Fruit fly (Drosophila melanogaster) whole organism, embryonic: ENCODE results near the gene Eip75B.
A peak's percentile ranks its signal among the peaks of the same experiment; 100 is the strongest.

Source experiments
- Awh ChIP-seq: fragments of 200-800 bp; sonication (Bioruptor generic); IDR thresholded peaks from 2 replicates; pipeline ENCODE4, ENCODE4 v1.3.6; 2022; ENCODE audit warnings: missing biosample characterization, missing genetic modification characterization
- Bteb2 ChIP-seq: fragments of 200-800 bp; sonication (Bioruptor generic); optimal IDR thresholded peaks from 2 replicates; lab custom pipeline; 2016; ENCODE audit warnings: missing biosample characterization, missing genetic modification characterization
- CG10274 ChIP-seq: fragments of 200-800 bp; sonication (Bioruptor generic); optimal IDR thresholded peaks from 3 replicates; lab custom pipeline; 2017; ENCODE audit warnings: missing biosample characterization, mild to moderate bottlenecking, missing genetic modification characterization
- CG10366 ChIP-seq: fragments of 200-800 bp; sonication (Bioruptor generic); IDR thresholded peaks from 2 replicates; pipeline ENCODE4 v1.3.6; 2022; ENCODE audit warnings: missing biosample characterization, missing genetic modification characterization
- CG11696 ChIP-seq: fragments of 200-800 bp; sonication (Bioruptor generic); IDR thresholded peaks from 2 replicates; pipeline ENCODE4 v1.3.6; 2022; ENCODE audit warnings: missing biosample characterization, missing genetic modification characterization
- CG12155 ChIP-seq: fragments of 200-800 bp; sonication (Bioruptor generic); optimal IDR thresholded peaks from 3 replicates; lab custom pipeline; 2016; ENCODE audit warnings: missing biosample characterization, missing genetic modification characterization
- CG1233 ChIP-seq: fragments of 200-800 bp; sonication (Bioruptor generic); optimal IDR thresholded peaks from 4 replicates; lab custom pipeline; 2018; ENCODE audit warnings: missing biosample characterization, mild to moderate bottlenecking, missing genetic modification characterization
- CG12942 ChIP-seq: fragments of 200-800 bp; sonication (Bioruptor generic); optimal IDR thresholded peaks from 3 replicates; lab custom pipeline; 2016; ENCODE audit warnings: missing biosample characterization, missing genetic modification characterization
- CG14860 ChIP-seq: fragments of 200-800 bp; sonication (Bioruptor generic); IDR thresholded peaks from 3 replicates; pipeline ENCODE4 v1.3.6; 2022; ENCODE audit warnings: missing biosample characterization, missing genetic modification characterization; ENCODE audit not compliant: partially characterized antibody
- CG1529 ChIP-seq: fragments of 200-800 bp; sonication (Bioruptor generic); optimal IDR thresholded peaks from 3 replicates; lab custom pipeline; 2018; ENCODE audit warnings: missing biosample characterization, missing genetic modification characterization
- CG1647 ChIP-seq: fragments of 200-800 bp; sonication (Bioruptor generic); optimal IDR thresholded peaks from 3 replicates; lab custom pipeline; 2016; ENCODE audit warnings: missing biosample characterization, missing genetic modification characterization
- CG17829 ChIP-seq: fragments of 200-800 bp; optimal IDR thresholded peaks from 2 replicates; lab custom pipeline; 2019; ENCODE audit warnings: missing biosample characterization, mild to moderate bottlenecking, missing genetic modification characterization, moderate library complexity
- CG2202 ChIP-seq: fragments of 200-800 bp; sonication (Bioruptor generic); optimal IDR thresholded peaks from 2 replicates; lab custom pipeline; 2018; ENCODE audit warnings: missing biosample characterization, mild to moderate bottlenecking, missing genetic modification characterization
- CG30020 ChIP-seq: fragments of 200-800 bp; optimal IDR thresholded peaks from 2 replicates; lab custom pipeline; 2019; ENCODE audit warnings: missing biosample characterization, mild to moderate bottlenecking, missing genetic modification characterization, moderate library complexity
- CG30403 ChIP-seq: fragments of 200-800 bp; sonication (Bioruptor generic); optimal IDR thresholded peaks from 3 replicates; lab custom pipeline; 2016; ENCODE audit warnings: missing biosample characterization, missing genetic modification characterization
- CG4854 ChIP-seq: fragments of 200-800 bp; sonication (Bioruptor generic); optimal IDR thresholded peaks from 2 replicates; lab custom pipeline; 2016; ENCODE audit warnings: missing biosample characterization, missing genetic modification characterization, inconsistent platforms
- CG9932 ChIP-seq: fragments of 200-800 bp; sonication (Bioruptor generic); IDR thresholded peaks from 2 replicates; pipeline ENCODE4 v1.3.6; 2022; ENCODE audit warnings: missing biosample characterization, missing genetic modification characterization
- CkIIα-i1 ChIP-seq: fragments of 200-800 bp; sonication (Bioruptor generic); IDR thresholded peaks from 2 replicates; pipeline ENCODE4 v1.3.6; 2022; ENCODE audit warnings: missing biosample characterization, missing genetic modification characterization
- CrebB ChIP-seq: fragments of 200-800 bp; sonication (Bioruptor generic); optimal IDR thresholded peaks from 3 replicates; lab custom pipeline; 2018; ENCODE audit warnings: missing biosample characterization, mild to moderate bottlenecking, missing genetic modification characterization
- Dref ChIP-seq: fragments of 200-800 bp; sonication (Bioruptor generic); IDR thresholded peaks from 2 replicates; pipeline ENCODE4 v1.3.6; 2022; ENCODE audit warnings: missing biosample characterization, missing genetic modification characterization
- Gsc ChIP-seq: fragments of 200-800 bp; sonication (Bioruptor generic); IDR thresholded peaks from 2 replicates; pipeline ENCODE4 v1.3.6; 2022; ENCODE audit warnings: missing biosample characterization, missing genetic modification characterization
- Gug ChIP-seq: fragments of 200-800 bp; sonication (Bioruptor generic); IDR thresholded peaks from 4 replicates; pipeline ENCODE4 v1.3.6; 2022; ENCODE audit warnings: missing biosample characterization, missing genetic modification characterization
- H15 ChIP-seq: fragments of 200-800 bp; sonication (Bioruptor generic); IDR thresholded peaks from 3 replicates; pipeline ENCODE4 v1.3.6; 2022; ENCODE audit warnings: missing biosample characterization, missing genetic modification characterization
- HHEX ChIP-seq: fragments of 200-800 bp; sonication (Bioruptor generic); optimal IDR thresholded peaks from 3 replicates; lab custom pipeline; 2017; ENCODE audit warnings: missing biosample characterization, mild to moderate bottlenecking, missing genetic modification characterization, missing genetic modification reagents
- HLH54F ChIP-seq: fragments of 200-800 bp; sonication (Bioruptor generic); optimal IDR thresholded peaks from 3 replicates; lab custom pipeline; 2016; ENCODE audit warnings: missing biosample characterization, missing genetic modification characterization
- Hr39 ChIP-seq: fragments of >200 bp; optimal IDR thresholded peaks from 2 replicates; lab custom pipeline; 2017
- Mes4 ChIP-seq: fragments of 200-800 bp; sonication (Bioruptor generic); optimal IDR thresholded peaks from 2 replicates; lab custom pipeline; 2016; ENCODE audit warnings: missing biosample characterization, missing genetic modification characterization
- TFAM ChIP-seq: fragments of 200-800 bp; sonication (Bioruptor generic); optimal IDR thresholded peaks from 2 replicates; lab custom pipeline; 2017; ENCODE audit warnings: missing biosample characterization, missing genetic modification characterization, inconsistent platforms
- Xrp1 ChIP-seq: fragments of 200-800 bp; sonication (Bioruptor generic); IDR thresholded peaks from 2 replicates; pipeline ENCODE4 v1.3.6; 2022; ENCODE audit warnings: missing biosample characterization, missing genetic modification characterization
- ab ChIP-seq: fragments of 200-800 bp; sonication (Bioruptor generic); optimal IDR thresholded peaks from 2 replicates; lab custom pipeline; 2016; ENCODE audit warnings: missing biosample characterization, missing genetic modification characterization
- abd-A ChIP-seq: fragments of 200-800 bp; sonication (Bioruptor generic); optimal IDR thresholded peaks from 3 replicates; lab custom pipeline; 2019; ENCODE audit warnings: missing biosample characterization, mild to moderate bottlenecking, missing genetic modification characterization, moderate library complexity
- da ChIP-seq: fragments of 200-800 bp; sonication (Bioruptor generic); optimal IDR thresholded peaks from 2 replicates; lab custom pipeline; 2016; ENCODE audit warnings: missing biosample characterization, missing genetic modification characterization
- danr ChIP-seq: fragments of 200-800 bp; sonication (Bioruptor generic); IDR thresholded peaks from 2 replicates; pipeline ENCODE4 v1.3.6; 2022; ENCODE audit warnings: missing biosample characterization, missing genetic modification characterization
- fru ChIP-seq: fragments of >200 bp; optimal IDR thresholded peaks from 2 replicates; lab custom pipeline; 2017
- fu2 ChIP-seq: fragments of 200-800 bp; sonication (Bioruptor generic); optimal IDR thresholded peaks from 2 replicates; lab custom pipeline; 2016; ENCODE audit warnings: missing biosample characterization, missing genetic modification characterization
- gsb ChIP-seq: fragments of 200-800 bp; sonication (Bioruptor generic); IDR thresholded peaks from 2 replicates; pipeline ENCODE4 v1.3.6; 2022; ENCODE audit warnings: missing biosample characterization, missing genetic modification characterization
- lbe ChIP-seq: fragments of 200-800 bp; sonication (Bioruptor generic); optimal IDR thresholded peaks from 2 replicates; lab custom pipeline; 2016; ENCODE audit warnings: missing biosample characterization, mild to moderate bottlenecking, missing genetic modification characterization
- lola ChIP-seq, 3 experiments: fragments of >200 bp in 2 of 3; fragments of 200-800 bp in 1 of 3; sonication (Bioruptor generic) in 1 of 3; optimal IDR thresholded peaks; 2 replicates each; lab custom pipeline; 2017 to 2019; ENCODE audit warnings: missing biosample characterization in 3 of 3, missing genetic modification characterization in 3 of 3, mild to moderate bottlenecking in 1 of 3, moderate library complexity in 1 of 3
- mirr ChIP-seq: fragments of 200-800 bp; sonication (Bioruptor generic); optimal IDR thresholded peaks from 3 replicates; lab custom pipeline; 2018; ENCODE audit warnings: missing biosample characterization, mild to moderate bottlenecking, missing genetic modification characterization
- pan ChIP-seq, 4 experiments: fragments of >200 bp in 3 of 4; fragments of 200-800 bp in 1 of 4; sonication (Bioruptor generic) in 1 of 4; optimal IDR thresholded peaks in 3 of 4; IDR thresholded peaks in 1 of 4; 2 replicates each; pipeline versions ENCODE4 v1.3.6 to Lab custom; 2017 to 2022; ENCODE audit warnings: missing biosample characterization in 2 of 4, missing genetic modification characterization in 2 of 4, mixed read lengths in 1 of 4
- pho ChIP-seq: fragments of 200-800 bp; sonication (Bioruptor generic); optimal IDR thresholded peaks from 2 replicates; lab custom pipeline; 2016; ENCODE audit warnings: missing biosample characterization, missing genetic modification characterization
- pita ChIP-seq: fragments of 200-800 bp; sonication (Bioruptor generic); optimal IDR thresholded peaks from 2 replicates; lab custom pipeline; 2017; ENCODE audit warnings: missing biosample characterization, mild to moderate bottlenecking, missing genetic modification characterization
- salm ChIP-seq: fragments of 200-800 bp; sonication (Bioruptor generic); optimal IDR thresholded peaks from 2 replicates; lab custom pipeline; 2018; ENCODE audit warnings: missing biosample characterization, mild to moderate bottlenecking, missing genetic modification characterization
- sens ChIP-seq: fragments of 200-800 bp; sonication (Bioruptor generic); peaks from one replicate; lab custom pipeline; 2016; ENCODE audit warnings: missing biosample characterization, missing genetic modification characterization
- sima ChIP-seq: fragments of 200-800 bp; sonication (Bioruptor generic); optimal IDR thresholded peaks from 2 replicates; lab custom pipeline; 2016; ENCODE audit warnings: missing biosample characterization, missing genetic modification characterization
- sisA ChIP-seq: fragments of 200-800 bp; sonication (Bioruptor generic); IDR thresholded peaks from 2 replicates; pipeline ENCODE4 v1.3.6; 2022; ENCODE audit warnings: missing biosample characterization, missing genetic modification characterization
- sna ChIP-seq: fragments of 200-800 bp; sonication (Bioruptor generic); IDR thresholded peaks from 2 replicates; pipeline ENCODE4 v1.3.6; 2022; ENCODE audit warnings: missing biosample characterization, missing genetic modification characterization; ENCODE audit not compliant: partially characterized antibody
- tna ChIP-seq: fragments of 200-800 bp; sonication (Bioruptor generic); IDR thresholded peaks from 2 replicates; pipeline ENCODE4 v1.3.6; 2022; ENCODE audit warnings: missing biosample characterization, missing genetic modification characterization; ENCODE audit not compliant: partially characterized antibody
- twi ChIP-seq: fragments of 200-800 bp; optimal IDR thresholded peaks from 2 replicates; lab custom pipeline; 2019; ENCODE audit warnings: missing biosample characterization, mild to moderate bottlenecking, missing genetic modification characterization, moderate library complexity
- vvl ChIP-seq: fragments of 200-800 bp; sonication (Bioruptor generic); IDR thresholded peaks from 2 replicates; pipeline ENCODE4 v1.3.6; 2022; ENCODE audit warnings: missing biosample characterization, missing genetic modification characterization

The Eip75B gene

DNA sequence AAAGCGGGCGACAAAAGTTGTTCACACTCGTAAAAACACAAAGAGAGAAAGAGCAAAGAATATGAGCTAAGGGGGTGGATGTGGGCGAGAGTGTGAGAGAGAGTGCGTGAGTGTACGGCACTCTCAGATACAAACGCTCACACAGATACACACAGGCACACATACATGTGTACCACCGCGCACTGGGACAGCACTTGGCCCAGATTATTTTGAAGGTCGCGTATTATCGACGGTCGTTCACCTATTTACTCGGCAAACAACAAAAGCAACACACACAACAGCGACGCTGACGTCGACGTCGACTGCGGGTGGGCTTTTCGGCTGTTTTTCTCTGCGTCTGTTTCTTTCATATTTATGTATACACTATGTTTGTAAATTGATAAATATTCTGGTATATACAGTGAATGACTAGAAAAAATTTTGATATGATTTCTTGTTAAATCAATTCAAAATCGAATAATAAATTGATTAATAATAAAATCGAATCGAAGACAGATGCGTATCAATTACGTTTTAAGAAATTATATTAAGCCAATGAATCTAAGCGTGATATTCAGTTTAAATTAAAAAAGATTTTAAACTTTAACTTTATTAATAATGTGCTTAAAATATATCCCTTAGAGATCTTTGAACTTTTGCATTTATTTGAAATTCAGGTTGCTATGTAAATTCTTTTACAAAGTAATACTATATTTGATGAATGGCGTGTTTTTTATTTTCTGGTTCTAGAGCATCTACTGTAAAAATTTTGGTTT, 34.8 kb downstream of the Eip75B start (continued):
- TF ChIP-seq lola (GFP tag; optimal IDR thresholded peaks at IDR 0.05; lab: Kevin White, UChicago) (peak in 1 of 3 experiments; percentile 55), CG12155 (peak; percentile 33), sima (GFP tag; lab: Kevin White, UChicago) (peak; percentile 45), tna (GFP tag; lab: Robert Waterston, UW) (no peak), danr (GFP tag; lab: Robert Waterston, UW) (no peak; the same call in 1 of the 2 replicates), sisA (GFP tag; lab: Robert Waterston, UW) (no peak), CG30403 (GFP tag; lab: Kevin White, UChicago) (peak; percentile 54), sens (GFP tag; lab: Kevin White, UChicago) (peak; percentile 94), CG11696 (GFP tag; lab: Robert Waterston, UW) (peak; percentile 60), CG30020 (tag; lab: Kevin White, UChicago) (no peak), fu2 (GFP tag; lab: Kevin White, UChicago) (no peak), pho (peak; percentile 11), HHEX (GFP tag; lab: Kevin White, UChicago) (peak; percentile 84), salm (tag; lab: Kevin White, UChicago) (peak; percentile 65), gsb (GFP tag; lab: Robert Waterston, UW) (no peak; the same call in 1 of the 2 replicates), sna (peak; percentile 37; the same call in 1 of the 2 replicates), abd-A (peak; percentile 96), lbe (GFP tag; lab: Kevin White, UChicago) (peak; percentile 46), Hr39 (lab: Kevin White, UChicago) (no peak), pita (GFP tag; lab: Kevin White, UChicago) (no peak), CG12942 (GFP tag; lab: Kevin White, UChicago) (peak; percentile 73), twi (tag; lab: Kevin White, UChicago) (peak; percentile 54), CG9932 (GFP tag; lab: Robert Waterston, UW) (no peak; the same call in 1 of the 2 replicates), Awh (peak; percentile 78), mirr (peak; percentile 98), CrebB (peak; percentile 89), Xrp1 (peak; percentile 85), CG4854 (GFP tag; lab: Kevin White, UChicago) (peak; percentile 59), Mes4 (GFP tag; lab: Kevin White, UChicago) (peak; percentile 69), vvl (peak; percentile 81), CG2202 (tag; lab: Kevin White, UChicago) (peak; percentile 88), TFAM (GFP tag; lab: Kevin White, UChicago) (peak; percentile 35), CkIIα-i1 (GFP tag; lab: Robert Waterston, UW) (no peak), Gsc (no peak), CG10274 (GFP tag; lab: Kevin White, UChicago) (peak; percentile 16), Dref (GFP tag; lab: Robert Waterston, UW) (no peak), CG17829 (peak; percentile 7), H15 (GFP tag; lab: Robert Waterston, UW) (no peak), CG1529 (GFP tag; lab: Kevin White, UChicago) (peak; percentile 65), CG14860 (GFP tag; lab: Robert Waterston, UW) (no peak), CG1647 (GFP tag; lab: Kevin White, UChicago) (peak; percentile 56), pan (optimal IDR thresholded peaks at IDR 0.05; lab: Kevin White, UChicago) (no peak), pan (GFP tag; optimal IDR thresholded peaks at IDR 0.05 in 1 of 2, IDR thresholded peaks at IDR 0.05 in 1 of 2) (peak in 1 of 2 experiments; percentile 64), CG10366 (GFP tag; lab: Robert Waterston, UW) (no peak), CG1233 (GFP tag; lab: Kevin White, UChicago) (peak; percentile 81), fru (no peak), ab (GFP tag; lab: Kevin White, UChicago) (peak; percentile 44), Gug (GFP tag; lab: Robert Waterston, UW) (no peak; the same call in 3 of the 4 replicates), da (peak; percentile 70), Bteb2 (GFP tag; lab: Kevin White, UChicago) (peak; percentile 4), HLH54F (GFP tag; lab: Kevin White, UChicago) (no peak)
